Fruit fly (Drosophila melanogaster): Measurements from ENCODE around the gene CG4259.

The CG4259 gene

dm6 chr2L:2130157-2130987 is 1.3 kb upstream of the CG4259 start, which contains the start of gene Glyp (continued):
- TF ChIP-seq vnd (GFP tag; IDR thresholded peaks at IDR 0.05; ENCODE audit: partially characterized antibody) (no peak), tx (GFP tag; optimal IDR thresholded peaks at IDR 0.05) (peak; percentile 33), oc (tag; optimal IDR thresholded peaks at IDR 0.05) (peak; percentile 98), ci (GFP tag; IDR thresholded peaks at IDR 0.05) (peak; percentile 89), insv (GFP tag; optimal IDR thresholded peaks at IDR 0.05) (peak in 1 of 2 experiments; percentile 78), CG6683 (GFP tag; optimal IDR thresholded peaks at IDR 0.05) (peak; percentile 98), Hmx (GFP tag; optimal IDR thresholded peaks at IDR 0.05) (peak; percentile 69), Ssrp (tag; optimal IDR thresholded peaks at IDR 0.05) (peak; percentile 96), luna (GFP tag; optimal IDR thresholded peaks at IDR 0.05) (no peak), CG10321 (GFP tag; IDR thresholded peaks at IDR 0.05) (peak; percentile 84), ssp (GFP tag; IDR thresholded peaks at IDR 0.05) (peak; percentile 86), CG31441 (GFP tag; IDR thresholded peaks at IDR 0.05) (peak; percentile 99), croc (GFP tag; conservative IDR thresholded peaks at IDR 0.05) (peak; percentile 92), Dip2 (GFP tag; IDR thresholded peaks at IDR 0.05) (peak; percentile 37; the same call in 1 of the 2 replicates), unc-4 (GFP tag; IDR thresholded peaks at IDR 0.05; ENCODE audit: partially characterized antibody) (peak; percentile 22; the same call in 1 of the 2 replicates), CG7271 (tag; optimal IDR thresholded peaks at IDR 0.05) (peak; percentile 81), kay (GFP tag; optimal IDR thresholded peaks at IDR 0.05) (peak; percentile 94), gcm (GFP tag; optimal IDR thresholded peaks at IDR 0.05) (peak; percentile 98), CG1233 (GFP tag; optimal IDR thresholded peaks at IDR 0.05) (peak; percentile 96), CG16779 (GFP tag; IDR thresholded peaks at IDR 0.05) (peak; percentile 88), CG2120 (GFP tag; optimal IDR thresholded peaks at IDR 0.05) (peak; percentile 95), CG17912 (GFP tag; optimal IDR thresholded peaks at IDR 0.05) (peak; percentile 47), toy (GFP tag; IDR thresholded peaks at IDR 0.05) (peak; percentile 83), CG6765 (GFP tag; optimal IDR thresholded peaks at IDR 0.05) (peak; percentile 99), tap (tag; optimal IDR thresholded peaks at IDR 0.05) (peak; percentile 95), Gsc (GFP tag; IDR thresholded peaks at IDR 0.05) (peak; percentile 43; the same call in 1 of the 2 replicates), Adf1 (GFP tag; IDR thresholded peaks at IDR 0.05) (peak; percentile 83), CG4328 (GFP tag; optimal IDR thresholded peaks at IDR 0.05) (peak; percentile 98), CG10366 (GFP tag; IDR thresholded peaks at IDR 0.05) (peak; percentile 94), ara (GFP tag; IDR thresholded peaks at IDR 0.05) (peak; percentile 91), CG5180 (GFP tag; optimal IDR thresholded peaks at IDR 0.05) (peak; percentile 91), CG4424 (GFP tag; optimal IDR thresholded peaks at IDR 0.05) (peak; percentile 97), phol (tag; optimal IDR thresholded peaks at IDR 0.05) (peak; percentile 96), MBD-R2 (GFP tag; IDR thresholded peaks at IDR 0.05) (peak; percentile 91), cad (GFP tag; optimal IDR thresholded peaks at IDR 0.05) (no peak), Xrp1 (GFP tag; IDR thresholded peaks at IDR 0.05) (peak; percentile 97), ato (GFP tag; IDR thresholded peaks at IDR 0.05; ENCODE audit: partially characterized antibody) (no peak), CG12744 (GFP tag; optimal IDR thresholded peaks at IDR 0.05) (no peak), HLHmδ (GFP tag; optimal IDR thresholded peaks at IDR 0.05) (peak; percentile 54), trh (GFP tag; optimal IDR thresholded peaks at IDR 0.05) (peak; percentile 86), tna (GFP tag; IDR thresholded peaks at IDR 0.05; ENCODE audit: partially characterized antibody) (no peak), CG14860 (GFP tag; IDR thresholded peaks at IDR 0.05; ENCODE audit: partially characterized antibody) (no peak), dimm (GFP tag; IDR thresholded peaks at IDR 0.05) (peak; percentile 78), CG16813 (GFP tag; IDR thresholded peaks at IDR 0.05; ENCODE audit: partially characterized antibody) (no peak), Elba2 (GFP tag; optimal IDR thresholded peaks at IDR 0.05) (peak; percentile 53), H2.0 (GFP tag; IDR thresholded peaks at IDR 0.05) (peak; percentile 92), hkb (optimal IDR thresholded peaks at IDR 0.05) (no peak), hkb (GFP tag; IDR thresholded peaks at IDR 0.05) (peak; percentile 97), cg (GFP tag; optimal IDR thresholded peaks at IDR 0.05) (peak; percentile 28)
